Fruit fly (Drosophila melanogaster) whole organism, wandering third instar larva: ENCODE results near the gene Mvl.

Source experiments
- Abd-B ChIP-seq: fragments of >200 bp; optimal IDR thresholded peaks from 2 replicates; lab custom pipeline; 2017; ENCODE audit warnings: missing biosample characterization, missing genetic modification characterization
- CG32264 ChIP-seq: fragments of 200-800 bp; sonication (Bioruptor generic); optimal IDR thresholded peaks from 2 replicates; lab custom pipeline; 2016; ENCODE audit warnings: missing biosample characterization, missing genetic modification characterization
- CG9705 ChIP-seq: fragments of 200-800 bp; sonication (Bioruptor generic); optimal IDR thresholded peaks from 2 replicates; lab custom pipeline; 2018; ENCODE audit warnings: missing biosample characterization, mild to moderate bottlenecking, missing genetic modification characterization
- CrebA ChIP-seq: fragments of 200-800 bp; sonication (Bioruptor generic); optimal IDR thresholded peaks from 2 replicates; lab custom pipeline; 2016; ENCODE audit warnings: missing biosample characterization, mild to moderate bottlenecking, missing genetic modification characterization, borderline replicate concordance
- Dfd ChIP-seq: fragments of >200 bp; optimal IDR thresholded peaks from 2 replicates; lab custom pipeline; 2017; ENCODE audit warnings: missing biosample characterization, missing genetic modification characterization
- Dif ChIP-seq: fragments of 200-275, 200-300 bp; sonication (Bioruptor generic); optimal IDR thresholded peaks from 2 replicates; lab custom pipeline; 2018; ENCODE audit warnings: missing biosample characterization, missing genetic modification characterization; ENCODE audit not compliant: partially characterized antibody
- GATAd ChIP-seq: sonication (Bioruptor generic); optimal IDR thresholded peaks from 2 replicates; lab custom pipeline; 2016; ENCODE audit warnings: missing biosample characterization, missing genetic modification characterization
- HLH106 ChIP-seq: fragments of 200-800 bp; optimal IDR thresholded peaks from 3 replicates; lab custom pipeline; 2019; ENCODE audit warnings: missing biosample characterization, mild to moderate bottlenecking, missing genetic modification characterization, moderate library complexity
- Hnf4 ChIP-seq: fragments of 200-800 bp; sonication (Bioruptor generic); optimal IDR thresholded peaks from 2 replicates; lab custom pipeline; 2016; ENCODE audit warnings: missing biosample characterization, mild to moderate bottlenecking, missing genetic modification characterization
- Hr78 ChIP-seq: fragments of >200 bp; optimal IDR thresholded peaks from 2 replicates; lab custom pipeline; 2017; ENCODE audit warnings: missing biosample characterization, missing genetic modification characterization
- Hr83 ChIP-seq: fragments of 200-300 bp; sonication (Bioruptor generic); optimal IDR thresholded peaks from 2 replicates; lab custom pipeline; 2016; ENCODE audit warnings: missing biosample characterization, mild to moderate bottlenecking, missing genetic modification characterization, moderate library complexity; ENCODE audit not compliant: poor library complexity, severe bottlenecking
- Jra ChIP-seq: sonication (Bioruptor generic); optimal IDR thresholded peaks from 2 replicates; lab custom pipeline; 2016; ENCODE audit warnings: missing biosample characterization, missing genetic modification characterization
- Mio ChIP-seq: sonication (Bioruptor generic); optimal IDR thresholded peaks from 2 replicates; lab custom pipeline; 2016; ENCODE audit warnings: missing biosample characterization, missing genetic modification characterization
- Myc ChIP-seq: fragments of >200 bp; optimal IDR thresholded peaks from 2 replicates; lab custom pipeline; 2017
- N ChIP-seq: fragments of >200 bp; optimal IDR thresholded peaks from 2 replicates; lab custom pipeline; 2018; ENCODE audit warnings: missing biosample characterization, missing external identifiers, missing genetic modification characterization
- OdsH ChIP-seq: fragments of 200-800 bp; sonication (Bioruptor generic); optimal IDR thresholded peaks from 2 replicates; lab custom pipeline; 2016; ENCODE audit warnings: missing biosample characterization, mild to moderate bottlenecking, missing genetic modification characterization
- Rel ChIP-seq, 2 experiments: fragments of 200-800 bp; sonication (Bioruptor generic) in 1 of 2; optimal IDR thresholded peaks; 2 replicates in 1 of 2; 3 replicates in 1 of 2; lab custom pipeline; 2016 to 2019; ENCODE audit warnings: mild to moderate bottlenecking in 2 of 2, missing biosample characterization in 2 of 2, missing genetic modification characterization in 2 of 2, moderate library complexity in 1 of 2
- Sp1 ChIP-seq: fragments of 200-800 bp; sonication (Bioruptor generic); optimal IDR thresholded peaks from 3 replicates; lab custom pipeline; 2019; ENCODE audit warnings: missing biosample characterization, mild to moderate bottlenecking, missing genetic modification characterization, moderate library complexity
- Vsx2 ChIP-seq: fragments of 200-300, 225-300 bp; sonication (Bioruptor generic); optimal IDR thresholded peaks from 2 replicates; lab custom pipeline; 2018; ENCODE audit warnings: missing biosample characterization, missing genetic modification characterization; ENCODE audit not compliant: partially characterized antibody
- br ChIP-seq: fragments of 200-800 bp; sonication (Bioruptor generic); optimal IDR thresholded peaks from 2 replicates; lab custom pipeline; 2016; ENCODE audit warnings: missing biosample characterization, missing genetic modification characterization
- brk ChIP-seq: fragments of 200-800 bp; sonication (Bioruptor generic); optimal IDR thresholded peaks from 2 replicates; lab custom pipeline; 2016; ENCODE audit warnings: missing biosample characterization, mild to moderate bottlenecking, missing genetic modification characterization
- dl ChIP-seq, 2 experiments: fragments of 175-275, 200-275 bp in 1 of 2; fragments of 200-275 bp in 1 of 2; sonication (Bioruptor generic); optimal IDR thresholded peaks; lab custom pipeline; 2018; ENCODE audit warnings: mild to moderate bottlenecking in 2 of 2, missing biosample characterization in 2 of 2, missing genetic modification characterization in 2 of 2, moderate library complexity in 2 of 2; ENCODE audit not compliant: partially characterized antibody in 2 of 2, insufficient read depth in 1 of 2
- dmrt93B ChIP-seq: fragments of 200-800 bp; sonication (Bioruptor generic); optimal IDR thresholded peaks from 2 replicates; lab custom pipeline; 2018; ENCODE audit warnings: missing biosample characterization, mild to moderate bottlenecking, missing genetic modification characterization
- dsf ChIP-seq: sonication (Bioruptor generic); optimal IDR thresholded peaks from 2 replicates; lab custom pipeline; 2016; ENCODE audit warnings: missing biosample characterization, missing genetic modification characterization, borderline replicate concordance
- ey ChIP-seq: fragments of 200-800 bp; sonication (Bioruptor generic); optimal IDR thresholded peaks from 2 replicates; lab custom pipeline; 2016; ENCODE audit warnings: missing biosample characterization, missing genetic modification characterization
- foxo ChIP-seq, 2 experiments: fragments of 200-800 bp; sonication (Bioruptor generic); optimal IDR thresholded peaks; 2 replicates in 1 of 2; 3 replicates in 1 of 2; lab custom pipeline; 2016 to 2017; ENCODE audit warnings: missing biosample characterization in 2 of 2, missing genetic modification characterization in 2 of 2
- fru ChIP-seq: fragments of 200-800 bp; sonication (Bioruptor generic); optimal IDR thresholded peaks from 3 replicates; lab custom pipeline; 2016; ENCODE audit warnings: missing biosample characterization, mild to moderate bottlenecking, missing genetic modification characterization
- h ChIP-seq: fragments of 200-800 bp; sonication (Bioruptor generic); optimal IDR thresholded peaks from 3 replicates; lab custom pipeline; 2016; ENCODE audit warnings: missing biosample characterization, mild to moderate bottlenecking, missing genetic modification characterization
- jim ChIP-seq: fragments of 175-275, 200-325 bp; sonication (Bioruptor generic); optimal IDR thresholded peaks from 2 replicates; lab custom pipeline; 2016; ENCODE audit warnings: missing biosample characterization, mild to moderate bottlenecking, missing genetic modification characterization
- lola ChIP-seq: fragments of >200 bp; optimal IDR thresholded peaks from 2 replicates; lab custom pipeline; 2017; ENCODE audit warnings: missing biosample characterization, missing genetic modification characterization
- pan ChIP-seq: fragments of >200 bp; optimal IDR thresholded peaks from 2 replicates; lab custom pipeline; 2017
- psq ChIP-seq: fragments of 200-800 bp; sonication (Bioruptor generic); optimal IDR thresholded peaks from 3 replicates; lab custom pipeline; 2017; ENCODE audit warnings: missing biosample characterization, mild to moderate bottlenecking, missing genetic modification characterization, moderate library complexity
- rgr ChIP-seq: fragments of 200-800 bp; sonication (Bioruptor generic); optimal IDR thresholded peaks from 3 replicates; lab custom pipeline; 2016; ENCODE audit warnings: missing biosample characterization, mild to moderate bottlenecking, missing genetic modification characterization
- sage ChIP-seq: fragments of 200-800 bp; sonication (Bioruptor generic); optimal IDR thresholded peaks from 2 replicates; lab custom pipeline; 2016; ENCODE audit warnings: missing biosample characterization, mild to moderate bottlenecking, missing genetic modification characterization
- sv ChIP-seq: fragments of 200-800 bp; sonication (Bioruptor generic); optimal IDR thresholded peaks from 3 replicates; lab custom pipeline; 2016; ENCODE audit warnings: missing biosample characterization, missing genetic modification characterization
- tai ChIP-seq: sonication (Bioruptor generic); optimal IDR thresholded peaks from 2 replicates; lab custom pipeline; 2016; ENCODE audit warnings: missing biosample characterization, missing genetic modification characterization
- usp ChIP-seq: fragments of >200 bp; optimal IDR thresholded peaks from 2 replicates; lab custom pipeline; 2017; ENCODE audit warnings: missing biosample characterization, missing genetic modification characterization
- woc ChIP-seq: sonication (Bioruptor generic); optimal IDR thresholded peaks from 2 replicates; lab custom pipeline; 2016; ENCODE audit warnings: missing biosample characterization, mild to moderate bottlenecking, missing genetic modification characterization

Gene Mvl

dm6 chr3R:21017464-21018080 lies 43.0 kb downstream of the Mvl start, which contains the start of gene Rlip:
Gene Rlip, plus strand, starts transcription at chr3R:21017684.
- TF ChIP-seq Mio (GFP tag; lab: Kevin White, UChicago) (no peak), foxo (GFP tag; optimal IDR thresholded peaks at IDR 0.05; lab: Kevin White, UChicago) (peak in 1 of 2 experiments; percentile 67), fru (peak; percentile 62), tai (GFP tag; lab: Kevin White, UChicago) (no peak), sage (GFP tag; lab: Kevin White, UChicago) (no peak), woc (GFP tag; lab: Kevin White, UChicago) (no peak), Hnf4 (GFP tag; lab: Kevin White, UChicago) (peak; percentile 52), HLH106 (tag; lab: Kevin White, UChicago) (peak; percentile 42), CG32264 (GFP tag; lab: Kevin White, UChicago) (no peak), Abd-B (GFP tag; lab: Kevin White, UChicago) (no peak), Dfd (GFP tag; lab: Kevin White, UChicago) (no peak), dl (GFP tag; optimal IDR thresholded peaks at IDR 0.05; lab: Kevin White, UChicago; ENCODE audit: insufficient read depth in 1 of 2, partially characterized antibody in 2 of 2) (no peak), psq (GFP tag; lab: Kevin White, UChicago) (peak; percentile 9), usp (GFP tag; lab: Kevin White, UChicago) (no peak), br (GFP tag; lab: Kevin White, UChicago) (no peak), lola (GFP tag; lab: Kevin White, UChicago) (no peak), h (GFP tag; lab: Kevin White, UChicago) (peak; percentile 59), OdsH (GFP tag; lab: Kevin White, UChicago) (no peak), Dif (GFP tag; lab: Kevin White, UChicago) (no peak), Sp1 (no peak), sv (GFP tag; lab: Kevin White, UChicago) (no peak), CrebA (GFP tag; lab: Kevin White, UChicago) (no peak), dmrt93B (GFP tag; lab: Kevin White, UChicago) (peak; percentile 27), Myc (no peak), CG9705 (peak; percentile 30), Rel (GFP tag; optimal IDR thresholded peaks at IDR 0.05; lab: Kevin White, UChicago) (no peak), Rel (tag; optimal IDR thresholded peaks at IDR 0.05; lab: Kevin White, UChicago) (peak; percentile 17), brk (no peak), Hr78 (no peak), jim (GFP tag; lab: Kevin White, UChicago) (no peak), ey (GFP tag; lab: Kevin White, UChicago) (no peak), pan (lab: Kevin White, UChicago) (no peak), Vsx2 (GFP tag; lab: Kevin White, UChicago) (no peak), Jra (GFP tag; lab: Kevin White, UChicago) (no peak), Hr83 (GFP tag; lab: Kevin White, UChicago) (no peak), dsf (no peak), rgr (GFP tag; lab: Kevin White, UChicago) (peak; percentile 50), GATAd (GFP tag; lab: Kevin White, UChicago) (no peak), N (GFP tag; lab: Kevin White, UChicago) (no peak)
- TF ChIP-seq, all 38 proteins: peak for 10

dm6 chr3R:21015636-21016035 lies 45.0 kb downstream of the Mvl start, which contains the start of gene CG5697:
Gene CG5697, plus strand, starts transcription at chr3R:21015949.
- peak; percentile 26 for TF ChIP-seq Hr83 (GFP tag; lab: Kevin White, UChicago)
- no peak for TF ChIP-seq Sp1
- TF ChIP-seq Rel (GFP tag; optimal IDR thresholded peaks at IDR 0.05; lab: Kevin White, UChicago) = no peak
- TF ChIP-seq Rel (tag; optimal IDR thresholded peaks at IDR 0.05; lab: Kevin White, UChicago) = peak; percentile 13
- TF ChIP-seq h (GFP tag; lab: Kevin White, UChicago) = peak; percentile 11
- TF ChIP-seq CG32264 (GFP tag; lab: Kevin White, UChicago) = no peak
- TF ChIP-seq sage (GFP tag; lab: Kevin White, UChicago) = no peak
- no peak for TF ChIP-seq psq (GFP tag; lab: Kevin White, UChicago)
- TF ChIP-seq N (GFP tag; lab: Kevin White, UChicago) = no peak
- TF ChIP-seq Hr78 = no peak
- TF ChIP-seq OdsH (GFP tag; lab: Kevin White, UChicago) = peak; percentile 16
- peak; percentile 15 for TF ChIP-seq br (GFP tag; lab: Kevin White, UChicago)
- no peak for TF ChIP-seq dsf
- TF ChIP-seq rgr (GFP tag; lab: Kevin White, UChicago) = no peak
- TF ChIP-seq dmrt93B (GFP tag; lab: Kevin White, UChicago) = no peak
- TF ChIP-seq woc (GFP tag; lab: Kevin White, UChicago) = no peak
- no peak for TF ChIP-seq usp (GFP tag; lab: Kevin White, UChicago)
- TF ChIP-seq Myc = no peak
- no peak for TF ChIP-seq CrebA (GFP tag; lab: Kevin White, UChicago)
- peak in 1 of 2 experiments; percentile 31 for TF ChIP-seq foxo (GFP tag; optimal IDR thresholded peaks at IDR 0.05; lab: Kevin White, UChicago)
- TF ChIP-seq tai (GFP tag; lab: Kevin White, UChicago) = no peak
- TF ChIP-seq Jra (GFP tag; lab: Kevin White, UChicago) = no peak
- TF ChIP-seq fru = no peak
- no peak for TF ChIP-seq Mio (GFP tag; lab: Kevin White, UChicago)
